Worm (Caenorhabditis elegans) whole organism, L4 larva: ENCODE data around the gene T25E4.2.

Experiments used
- F49E8.2 ChIP-seq: sonication (generic microtip); optimal IDR thresholded peaks from 2 replicates; lab custom pipeline; 2016; ENCODE audit warnings: missing compliant biosample characterization, mild to moderate bottlenecking, missing genetic modification characterization, borderline replicate concordance
- T20F7.1 ChIP-seq: fragments of 200-800 bp; sonication (Bioruptor generic); optimal IDR thresholded peaks from 2 replicates; lab custom pipeline; 2018; ENCODE audit warnings: mild to moderate bottlenecking, missing genetic modification characterization, missing compliant biosample characterization
- T26A8.4 ChIP-seq: fragments of 200-800 bp; sonication (Bioruptor generic); IDR thresholded peaks from 2 replicates; pipeline ENCODE4 v1.3.6; 2022; ENCODE audit warnings: missing genetic modification characterization, missing compliant biosample characterization
- Y5F2A.4 ChIP-seq: fragments of 200-800 bp; sonication (Bioruptor generic); optimal IDR thresholded peaks from 2 replicates; lab custom pipeline; 2018; ENCODE audit warnings: mild to moderate bottlenecking, missing genetic modification characterization, missing compliant biosample characterization
- ZK337.2 ChIP-seq: fragments of 200-800 bp; sonication (Bioruptor generic); IDR thresholded peaks from 2 replicates; pipeline ENCODE4 v1.3.6; 2022; ENCODE audit warnings: missing genetic modification reagents, missing genetic modification characterization, missing compliant biosample characterization
- aha-1 ChIP-seq: fragments of 150-350 bp; peaks from one replicate; lab custom pipeline; 2014; ENCODE audit warnings: missing biosample characterization, missing genetic modification characterization
- arid-1 ChIP-seq: fragments of 200-800 bp; sonication (Bioruptor generic); conservative IDR thresholded peaks from 2 replicates; pipeline ENCODE4 v1.3.6; 2022; ENCODE audit warnings: missing genetic modification reagents, missing genetic modification characterization, missing compliant biosample characterization
- attf-4 ChIP-seq: sonication (generic microtip); optimal IDR thresholded peaks from 3 replicates; lab custom pipeline; 2017; ENCODE audit warnings: missing biosample characterization, missing genetic modification characterization
- ceh-32 ChIP-seq: sonication (generic microtip); optimal IDR thresholded peaks from 2 replicates; lab custom pipeline; 2016; ENCODE audit warnings: mild to moderate bottlenecking, missing genetic modification characterization, missing compliant biosample characterization; ENCODE audit not compliant: poor library complexity
- ceh-44 ChIP-seq: fragments of 200-800 bp; sonication (Bioruptor generic); IDR thresholded peaks from 2 replicates; pipeline ENCODE4 v1.3.6; 2022; ENCODE audit warnings: missing genetic modification reagents, missing genetic modification characterization, missing compliant biosample characterization
- ces-1 ChIP-seq: fragments of 150-350 bp; sonication (generic microtip); optimal IDR thresholded peaks from 4 replicates; lab custom pipeline; 2014; ENCODE audit warnings: missing biosample characterization, missing genetic modification reagents, missing genetic modification characterization
- dmd-6 ChIP-seq: fragments of 200-800 bp; sonication (Bioruptor generic); IDR thresholded peaks from 2 replicates; pipeline ENCODE4 v1.3.6; 2022; ENCODE audit warnings: missing genetic modification reagents, missing genetic modification characterization, missing compliant biosample characterization
- dmd-8 ChIP-seq: fragments of 200-800 bp; sonication (Bioruptor generic); IDR thresholded peaks from 2 replicates; pipeline ENCODE4 v1.3.6; 2022; ENCODE audit warnings: missing genetic modification characterization, missing compliant biosample characterization
- dpl-1 ChIP-seq: fragments of 150-350 bp; optimal IDR thresholded peaks from 2 replicates; lab custom pipeline; 2014; ENCODE audit warnings: missing biosample characterization, missing genetic modification reagents, missing genetic modification characterization
- duxl-1 ChIP-seq: sonication (generic microtip); optimal IDR thresholded peaks from 2 replicates; lab custom pipeline; 2016; ENCODE audit warnings: mild to moderate bottlenecking, missing genetic modification characterization, moderate library complexity, missing compliant biosample characterization; ENCODE audit not compliant: poor library complexity
- egl-27 ChIP-seq: sonication (generic microtip); optimal IDR thresholded peaks from 3 replicates; lab custom pipeline; 2017; ENCODE audit warnings: missing biosample characterization, missing genetic modification reagents, missing genetic modification characterization
- fkh-10 ChIP-seq: fragments of 150-350 bp; optimal IDR thresholded peaks from 2 replicates; lab custom pipeline; 2014; ENCODE audit warnings: missing biosample characterization, missing genetic modification reagents, missing genetic modification characterization
- hif-1 ChIP-seq, 2 experiments: sonication (generic microtip); optimal IDR thresholded peaks; 2 replicates each; lab custom pipeline; 2016 to 2017; ENCODE audit warnings: missing compliant biosample characterization in 2 of 2, missing genetic modification characterization in 2 of 2, missing genetic modification reagents in 2 of 2, missing genotype in 2 of 2, mild to moderate bottlenecking in 1 of 2
- hlh-11 ChIP-seq: fragments of 200-800 bp; sonication (Bioruptor generic); optimal IDR thresholded peaks from 2 replicates; lab custom pipeline; 2018; ENCODE audit warnings: mild to moderate bottlenecking, missing genetic modification characterization, missing compliant biosample characterization
- hlh-30 ChIP-seq: sonication (generic microtip); optimal IDR thresholded peaks from 2 replicates; lab custom pipeline; 2017; ENCODE audit warnings: antibody characterized with exemption, mild to moderate bottlenecking, missing genetic modification characterization, missing compliant biosample characterization; ENCODE audit not compliant: insufficient read depth
- hmg-1.1 ChIP-seq: fragments of 200-800 bp; sonication (Bioruptor generic); IDR thresholded peaks from 2 replicates; pipeline ENCODE4 v1.3.6; 2022; ENCODE audit warnings: missing genetic modification reagents, missing genetic modification characterization, missing compliant biosample characterization
- lin-13 ChIP-seq: fragments of 150-350 bp; optimal IDR thresholded peaks from 2 replicates; lab custom pipeline; 2014; ENCODE audit warnings: missing biosample characterization, missing genetic modification reagents, missing genetic modification characterization
- lsy-2 ChIP-seq, 2 experiments: fragments of 150-350 bp in 1 of 2; sonication (generic microtip) in 1 of 2; optimal IDR thresholded peaks; 2 replicates each; lab custom pipeline; 2014 to 2017; ENCODE audit warnings: missing biosample characterization in 2 of 2, missing genetic modification characterization in 2 of 2
- madf-5 ChIP-seq, 2 experiments: fragments of 200-800 bp; sonication (Bioruptor generic); IDR thresholded peaks; 2 replicates each; pipeline ENCODE4 v1.3.6; 2022; ENCODE audit warnings: missing compliant biosample characterization in 2 of 2, missing genetic modification characterization in 2 of 2
- madf-9 ChIP-seq: fragments of 200-800 bp; sonication (Bioruptor generic); conservative IDR thresholded peaks from 2 replicates; pipeline ENCODE4 v1.3.6; 2022; ENCODE audit warnings: missing genetic modification reagents, missing genetic modification characterization, missing compliant biosample characterization
- mdl-1 ChIP-seq, 2 experiments: fragments of 150-350 bp in 1 of 2; sonication (generic microtip) in 1 of 2; optimal IDR thresholded peaks; 2 replicates each; lab custom pipeline; 2014 to 2017; ENCODE audit warnings: missing biosample characterization in 2 of 2, missing genetic modification characterization in 2 of 2
- mdt-29 ChIP-seq: fragments of 200-800 bp; sonication (Bioruptor generic); IDR thresholded peaks from 2 replicates; pipeline ENCODE4 v1.3.6; 2022; ENCODE audit warnings: missing genetic modification reagents, missing genetic modification characterization, missing compliant biosample characterization
- mep-1 ChIP-seq: fragments of 150-350 bp; sonication (generic microtip); optimal IDR thresholded peaks from 3 replicates; lab custom pipeline; 2014; ENCODE audit warnings: missing biosample characterization, missing genetic modification characterization
- mes-2 ChIP-seq: sonication (generic microtip); optimal IDR thresholded peaks from 2 replicates; lab custom pipeline; 2016; ENCODE audit warnings: missing genotype, mild to moderate bottlenecking, missing genetic modification characterization, missing compliant biosample characterization; ENCODE audit not compliant: poor library complexity, severe bottlenecking
- nhr-102 ChIP-seq: sonication (generic microtip); optimal IDR thresholded peaks from 2 replicates; lab custom pipeline; 2016; ENCODE audit warnings: mild to moderate bottlenecking, missing genetic modification characterization, moderate library complexity, missing compliant biosample characterization
- nhr-11 ChIP-seq: fragments of 150-350 bp; optimal IDR thresholded peaks from 2 replicates; lab custom pipeline; 2014; ENCODE audit warnings: missing biosample characterization, missing genetic modification characterization
- nhr-111 ChIP-seq: fragments of 200-800 bp; sonication (Bioruptor generic); optimal IDR thresholded peaks from 2 replicates; lab custom pipeline; 2018; ENCODE audit warnings: mild to moderate bottlenecking, missing genetic modification characterization, missing compliant biosample characterization
- nhr-28 ChIP-seq: fragments of 150-350 bp; optimal IDR thresholded peaks from 2 replicates; lab custom pipeline; 2014; ENCODE audit warnings: missing biosample characterization, missing genetic modification characterization
- nhr-42 ChIP-seq: fragments of 200-800 bp; sonication (Bioruptor generic); IDR thresholded peaks from 2 replicates; pipeline ENCODE4 v1.3.6; 2022; ENCODE audit warnings: missing genetic modification characterization, missing compliant biosample characterization
- nhr-48 ChIP-seq: sonication (generic microtip); optimal IDR thresholded peaks from 2 replicates; lab custom pipeline; 2016; ENCODE audit warnings: mild to moderate bottlenecking, missing genetic modification characterization, missing compliant biosample characterization
- nhr-6 ChIP-seq: fragments of 150-350 bp; optimal IDR thresholded peaks from 2 replicates; lab custom pipeline; 2014; ENCODE audit warnings: missing biosample characterization, missing genetic modification characterization
- nhr-76 ChIP-seq: fragments of 150-350 bp; optimal IDR thresholded peaks from 2 replicates; lab custom pipeline; 2014; ENCODE audit warnings: missing biosample characterization, missing genetic modification characterization
- nhr-77 ChIP-seq: fragments of 150-350 bp; optimal IDR thresholded peaks from 2 replicates; lab custom pipeline; 2014; ENCODE audit warnings: missing biosample characterization, missing genetic modification characterization
- php-3 ChIP-seq: fragments of 200-800 bp; sonication (Bioruptor generic); IDR thresholded peaks from 2 replicates; pipeline ENCODE4 v1.3.6; 2022; ENCODE audit warnings: missing genetic modification reagents, missing genetic modification characterization, missing compliant biosample characterization
- pqm-1 ChIP-seq: sonication (generic microtip); optimal IDR thresholded peaks from 2 replicates; lab custom pipeline; 2017; ENCODE audit warnings: missing biosample characterization, missing genetic modification characterization
- sdz-12 ChIP-seq: fragments of 200-800 bp; sonication (Bioruptor generic); optimal IDR thresholded peaks from 2 replicates; lab custom pipeline; 2018; ENCODE audit warnings: mild to moderate bottlenecking, missing genetic modification characterization, missing compliant biosample characterization
- snpc-1.2 ChIP-seq: fragments of 200-800 bp; sonication (Bioruptor generic); IDR thresholded peaks from 2 replicates; pipeline ENCODE4 v1.3.6; 2022; ENCODE audit warnings: missing genetic modification reagents, missing genetic modification characterization, missing compliant biosample characterization
- spr-1 ChIP-seq: sonication (generic microtip); optimal IDR thresholded peaks from 2 replicates; lab custom pipeline; 2016; ENCODE audit warnings: mild to moderate bottlenecking, missing genetic modification characterization, missing compliant biosample characterization
- spr-3 ChIP-seq: fragments of 200-800 bp; sonication (Bioruptor generic); optimal IDR thresholded peaks from 2 replicates; lab custom pipeline; 2018; ENCODE audit warnings: mild to moderate bottlenecking, missing genetic modification characterization, missing compliant biosample characterization
- tag-97 ChIP-seq: fragments of 200-800 bp; sonication (Bioruptor generic); IDR thresholded peaks from 2 replicates; pipeline ENCODE4 v1.3.6; 2022; ENCODE audit warnings: missing genetic modification characterization, missing compliant biosample characterization
- zag-1 ChIP-seq: fragments of 150-350 bp; optimal IDR thresholded peaks from 2 replicates; lab custom pipeline; 2014; ENCODE audit warnings: missing biosample characterization, missing genetic modification characterization
- zfp-3 ChIP-seq: fragments of 200-800 bp; sonication (Bioruptor generic); conservative IDR thresholded peaks from 2 replicates; pipeline ENCODE4 v1.3.6; 2022; ENCODE audit warnings: missing genetic modification reagents, missing genetic modification characterization, missing compliant biosample characterization
- zip-11 ChIP-seq: fragments of 200-800 bp; sonication (Bioruptor generic); IDR thresholded peaks from 2 replicates; pipeline ENCODE4 v1.3.6; 2022; ENCODE audit warnings: missing genetic modification characterization, missing compliant biosample characterization
- ztf-11 ChIP-seq: fragments of 150-350 bp; optimal IDR thresholded peaks from 2 replicates; lab custom pipeline; 2014; ENCODE audit warnings: missing biosample characterization, missing genetic modification characterization

Gene T25E4.2

DNA sequence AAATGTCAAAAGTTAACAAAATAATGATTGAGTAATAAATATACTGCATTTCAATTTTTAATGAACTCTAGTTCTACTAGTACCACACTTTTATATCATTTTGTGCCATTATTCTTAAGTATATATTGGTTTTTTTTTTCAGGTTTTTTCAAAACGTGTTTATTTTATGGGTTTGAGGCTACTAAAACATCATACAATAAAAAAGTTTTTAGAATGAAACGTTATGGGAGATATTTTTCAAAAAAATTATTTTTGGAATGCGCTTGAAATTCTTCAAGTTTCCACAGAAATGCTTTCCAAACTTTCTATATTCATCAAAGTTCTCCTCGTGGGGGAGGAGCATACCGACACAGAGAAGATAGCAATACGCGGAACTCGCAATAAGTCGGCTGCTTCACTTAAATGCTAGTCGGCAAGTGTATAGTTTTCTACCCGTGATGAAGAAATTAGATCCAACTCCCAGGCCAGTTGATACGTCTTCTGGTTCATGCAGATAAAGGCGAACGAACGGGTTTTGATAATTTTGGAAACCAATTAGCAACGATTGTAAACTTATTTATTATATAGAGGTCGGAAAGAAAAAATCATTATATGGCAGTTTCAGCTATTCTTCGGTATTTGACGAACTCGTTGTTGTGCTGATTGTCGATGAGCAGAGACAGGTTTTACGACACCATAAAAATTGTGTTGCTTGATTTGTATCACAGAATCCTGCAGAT lies 17.3 kb upstream of the T25E4.2 start, which contains the start of gene C17G10.10:
Gene C17G10.10 (minus strand): TSS at position 51 of the 719 bp plus-strand sequence.
- TF ChIP-seq nhr-6 = peak; percentile 53
- peak; percentile 78 for TF ChIP-seq duxl-1 (tag; lab: Kevin White, UChicago)
- TF ChIP-seq nhr-28 (tag; lab: Kevin White, UChicago) = peak; percentile 72
- TF ChIP-seq nhr-42 = peak; percentile 74
- TF ChIP-seq ces-1 (GFP tag; lab: Kevin White, UChicago) = no peak
- TF ChIP-seq spr-1 (tag; lab: Kevin White, UChicago) = peak; percentile 76
- peak; percentile 33 for TF ChIP-seq pqm-1 (tag; lab: Kevin White, UChicago)
- TF ChIP-seq lin-13 (GFP tag; lab: Kevin White, UChicago) = peak; percentile 39
- TF ChIP-seq mep-1 (tag; lab: Kevin White, UChicago) = peak; percentile 67
- TF ChIP-seq dmd-8 = no peak
- peak; percentile 47 for TF ChIP-seq F49E8.2 (tag; lab: Kevin White, UChicago)
- TF ChIP-seq mdt-29 (GFP tag; lab: Robert Waterston, UW) = no peak
- peak; percentile 3 to 64 for TF ChIP-seq mdl-1 (tag; optimal IDR thresholded peaks at IDR 0.05; lab: Kevin White, UChicago)
- no peak for TF ChIP-seq zip-11 (GFP tag; lab: Robert Waterston, UW)
- TF ChIP-seq dmd-6 (GFP tag; lab: Robert Waterston, UW) = peak; percentile 72
- peak; percentile 36 for TF ChIP-seq dpl-1 (GFP tag; lab: Kevin White, UChicago)
- peak; percentile 82 for TF ChIP-seq hlh-30 (tag; lab: Kevin White, UChicago)
- peak; percentile 59 for TF ChIP-seq nhr-111
- no peak for TF ChIP-seq madf-5 (GFP tag; IDR thresholded peaks at IDR 0.05; lab: Robert Waterston, UW)
- TF ChIP-seq nhr-102 (tag; lab: Kevin White, UChicago) = peak; percentile 68
- TF ChIP-seq arid-1 (GFP tag; lab: Robert Waterston, UW) = 0 out of 2 replicates have a peak, but pooled peaks have one; percentile 44
- TF ChIP-seq nhr-77 (tag; lab: Kevin White, UChicago) = peak; percentile 25
- no peak for TF ChIP-seq egl-27 (tag; lab: Kevin White, UChicago)
- no peak for TF ChIP-seq sdz-12 (GFP tag; lab: Kevin White, UChicago)
- 0 out of 2 replicates have a peak, but pooled peaks have one; percentile 31 for TF ChIP-seq zfp-3 (GFP tag; lab: Robert Waterston, UW)
- no peak for TF ChIP-seq hif-1 (tag; optimal IDR thresholded peaks at IDR 0.05; lab: Kevin White, UChicago)
- TF ChIP-seq attf-4 = no peak
- TF ChIP-seq spr-3 (GFP tag; lab: Kevin White, UChicago) = peak; percentile 70
- no peak for TF ChIP-seq php-3 (GFP tag; lab: Robert Waterston, UW)
- no peak for TF ChIP-seq Y5F2A.4 (GFP tag; lab: Kevin White, UChicago)
- peak; percentile 66 for TF ChIP-seq nhr-48
- TF ChIP-seq ztf-11 (tag; lab: Kevin White, UChicago) = no peak
- TF ChIP-seq fkh-10 (GFP tag; lab: Kevin White, UChicago) = no peak
- TF ChIP-seq nhr-11 (tag; lab: Kevin White, UChicago) = peak; percentile 26
- no peak for TF ChIP-seq tag-97 (GFP tag; lab: Robert Waterston, UW)
- TF ChIP-seq ceh-32 (tag; lab: Kevin White, UChicago) = no peak
- no peak for TF ChIP-seq ZK337.2 (GFP tag; lab: Robert Waterston, UW)
- no peak for TF ChIP-seq nhr-76 (tag; lab: Kevin White, UChicago)
- peak; percentile 62 for TF ChIP-seq T20F7.1 (GFP tag; lab: Kevin White, UChicago)
- no peak for TF ChIP-seq madf-9 (GFP tag; lab: Robert Waterston, UW)
- 0 out of 2 replicates have a peak, but pooled peaks have one; percentile 29 for TF ChIP-seq ceh-44 (GFP tag; lab: Robert Waterston, UW)
- peak; percentile 88; the same call in 1 of the 2 replicates for TF ChIP-seq T26A8.4 (GFP tag; lab: Robert Waterston, UW)
- peak in 1 of 2 experiments; percentile 65 for TF ChIP-seq lsy-2 (tag; optimal IDR thresholded peaks at IDR 0.05; lab: Kevin White, UChicago)
- TF ChIP-seq hmg-1.1 (GFP tag; lab: Robert Waterston, UW) = peak; percentile 58; the same call in 1 of the 2 replicates
- peak; percentile 76 for TF ChIP-seq hlh-11 (tag; lab: Kevin White, UChicago)
- TF ChIP-seq aha-1 (tag; lab: Kevin White, UChicago) = peak; percentile 88
- peak; percentile 86 for TF ChIP-seq mes-2 (tag; lab: Kevin White, UChicago)
- peak; percentile 75 for TF ChIP-seq snpc-1.2 (GFP tag; lab: Robert Waterston, UW)
- TF ChIP-seq zag-1 (tag; lab: Kevin White, UChicago) = no peak
